Fruit fly (Drosophila melanogaster) whole organism, adult: ENCODE measurements around the gene dsh.

Experiments
- CG11617 ChIP-seq: fragments of 200-800 bp; sonication (Bioruptor generic); optimal IDR thresholded peaks from 2 replicates; lab custom pipeline; 2017; ENCODE audit warnings: mild to moderate bottlenecking, missing biosample characterization, missing genetic modification reagents, missing genetic modification characterization
- CG12768 ChIP-seq: fragments of 200-800 bp; sonication (Bioruptor generic); optimal IDR thresholded peaks from 2 replicates; lab custom pipeline; 2017; ENCODE audit warnings: missing biosample characterization, missing genetic modification characterization, mild to moderate bottlenecking, moderate library complexity, missing genetic modification reagents
- CG1620 ChIP-seq: fragments of 200-800 bp; sonication (Bioruptor generic); optimal IDR thresholded peaks from 2 replicates; lab custom pipeline; 2016; ENCODE audit warnings: missing biosample characterization, missing genetic modification characterization
- CG5204 ChIP-seq: fragments of 200-800 bp; sonication (Bioruptor generic); optimal IDR thresholded peaks from 2 replicates; lab custom pipeline; 2016; ENCODE audit warnings: missing biosample characterization, missing genetic modification characterization
- CG7101 ChIP-seq: fragments of 200-800 bp; sonication (Bioruptor generic); optimal IDR thresholded peaks from 2 replicates; lab custom pipeline; 2018; ENCODE audit warnings: missing biosample characterization, mild to moderate bottlenecking, missing genetic modification characterization, moderate library complexity
- Clk ChIP-seq: fragments of 200-800 bp; sonication (Bioruptor generic); optimal IDR thresholded peaks from 2 replicates; lab custom pipeline; 2017; ENCODE audit warnings: missing biosample characterization, missing genetic modification characterization
- kay ChIP-seq: fragments of 200-800 bp; sonication (Bioruptor generic); peaks from one replicate; lab custom pipeline; 2016; ENCODE audit warnings: missing biosample characterization, missing genetic modification characterization, borderline replicate concordance
- ovo ChIP-seq: fragments of 200-800 bp; sonication (Bioruptor generic); optimal IDR thresholded peaks from 2 replicates; lab custom pipeline; 2016; ENCODE audit warnings: missing biosample characterization, missing genetic modification characterization
- pad ChIP-seq: fragments of 200-800 bp; sonication (Bioruptor generic); optimal IDR thresholded peaks from 3 replicates; lab custom pipeline; 2017; ENCODE audit warnings: missing biosample characterization, missing genetic modification characterization, mild to moderate bottlenecking, moderate library complexity, missing genetic modification reagents
- tj ChIP-seq: fragments of 200-800 bp; sonication (Bioruptor generic); optimal IDR thresholded peaks from 3 replicates; lab custom pipeline; 2017; ENCODE audit warnings: missing biosample characterization, mild to moderate bottlenecking, missing genetic modification characterization, moderate library complexity
- toe ChIP-seq: fragments of 200-800 bp; sonication (Bioruptor generic); optimal IDR thresholded peaks from 2 replicates; lab custom pipeline; 2016; ENCODE audit warnings: missing biosample characterization, missing genetic modification characterization

DNA sequence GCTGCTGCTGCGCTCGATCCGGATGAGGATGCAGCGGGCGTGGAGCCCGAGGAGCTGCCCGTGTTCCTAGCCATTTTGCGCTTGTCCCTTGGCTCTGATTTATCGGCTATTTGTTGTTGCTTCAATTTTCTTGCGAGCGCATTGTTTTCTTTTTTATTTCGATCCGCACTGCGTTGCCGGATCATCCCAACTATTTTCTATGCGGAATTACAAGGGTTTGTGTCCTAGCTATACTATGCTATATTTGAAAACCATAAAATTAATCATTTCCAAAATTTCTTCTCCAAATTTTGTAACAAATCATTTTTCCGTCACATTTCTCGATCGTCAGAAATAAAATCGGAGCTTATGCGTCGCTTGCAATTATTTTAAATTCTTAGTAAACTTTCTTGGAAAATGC is 7.9 kb upstream of the dsh start, which contains the start of the genes GCS1 and CG11756:
- TF ChIP-seq CG5204 (no peak), ovo (GFP tag; lab: Kevin White, UChicago) (no peak), toe (no peak), kay (GFP tag; lab: Kevin White, UChicago) (no peak), pad (GFP tag; lab: Kevin White, UChicago) (no peak), CG11617 (peak; percentile 12), Clk (GFP tag; lab: Kevin White, UChicago) (no peak), CG1620 (GFP tag; lab: Kevin White, UChicago) (peak; percentile 8), CG7101 (no peak), tj (no peak), CG12768 (no peak)
